Fruit fly (Drosophila melanogaster): ENCODE data around the gene sofe.
A peak's percentile ranks its signal among the peaks of the same experiment; 100 is the strongest.

Gene sofe

dm6 chrX:10832369-10832768, 24.8 kb downstream of the sofe start (continued):
- TF ChIP-seq ara (GFP tag; IDR thresholded peaks at IDR 0.05) (no peak), sens (GFP tag) (peak; percentile 83), caup (GFP tag; optimal IDR thresholded peaks at IDR 0.05; ENCODE audit: severe bottlenecking) (peak; percentile 66), Pdp1 (GFP tag; optimal IDR thresholded peaks at IDR 0.05) (peak; percentile 60 to 79), HmgD (GFP tag; optimal IDR thresholded peaks at IDR 0.05) (peak; percentile 30), HLH54F (GFP tag; optimal IDR thresholded peaks at IDR 0.05) (peak; percentile 50), CG10274 (GFP tag; optimal IDR thresholded peaks at IDR 0.05) (no peak), CG11723 (GFP tag; optimal IDR thresholded peaks at IDR 0.05) (no peak), chinmo (GFP tag; IDR thresholded peaks at IDR 0.05; ENCODE audit: partially characterized antibody) (no peak), Aef1 (GFP tag; IDR thresholded peaks at IDR 0.05) (peak; percentile 36; the same call in 1 of the 3 replicates), exex (tag; optimal IDR thresholded peaks at IDR 0.05) (no peak), CG7839 (tag; optimal IDR thresholded peaks at IDR 0.05) (peak; percentile 70), CG14965 (GFP tag; optimal IDR thresholded peaks at IDR 0.05; ENCODE audit: borderline replicate concordance) (no peak), schlank (tag; optimal IDR thresholded peaks at IDR 0.05) (no peak), CG4282 (GFP tag; optimal IDR thresholded peaks at IDR 0.05) (no peak), CG2889 (GFP tag; IDR thresholded peaks at IDR 0.05) (no peak), CG11456 (GFP tag; IDR thresholded peaks at IDR 0.05) (peak; percentile 95), H15 (GFP tag; IDR thresholded peaks at IDR 0.05) (peak; percentile 46; the same call in 1 of the 3 replicates), sug (tag; optimal IDR thresholded peaks at IDR 0.05) (peak; percentile 59), Hr51 (GFP tag; optimal IDR thresholded peaks at IDR 0.05) (peak; percentile 29 to 60), zfh2 (GFP tag; optimal IDR thresholded peaks at IDR 0.05) (peak; percentile 14), CG2678 (tag; optimal IDR thresholded peaks at IDR 0.05) (no peak), unc-4 (GFP tag; IDR thresholded peaks at IDR 0.05; ENCODE audit: partially characterized antibody) (no peak), CG7271 (tag; optimal IDR thresholded peaks at IDR 0.05) (no peak), Elba2 (GFP tag; optimal IDR thresholded peaks at IDR 0.05) (no peak), Atf6 (GFP tag; IDR thresholded peaks at IDR 0.05) (0 out of 2 replicates have a peak, but pooled peaks have one; percentile 10), abd-A (tag; optimal IDR thresholded peaks at IDR 0.05) (no peak), CG4360 (GFP tag; IDR thresholded peaks at IDR 0.05) (no peak), esg (GFP tag; conservative IDR thresholded peaks at IDR 0.05) (0 out of 2 replicates have a peak, but pooled peaks have one; percentile 15), CG12104 (GFP tag; optimal IDR thresholded peaks at IDR 0.05) (no peak), Sox100B (GFP tag; optimal IDR thresholded peaks at IDR 0.05) (peak; percentile 20), CG1603 (tag; optimal IDR thresholded peaks at IDR 0.05) (peak; percentile 76), al (GFP tag; IDR thresholded peaks at IDR 0.05) (peak; percentile 22; the same call in 1 of the 2 replicates), CG8388 (GFP tag; optimal IDR thresholded peaks at IDR 0.05) (no peak), Dad (GFP tag; optimal IDR thresholded peaks at IDR 0.05) (peak; percentile 25), kni (GFP tag; optimal IDR thresholded peaks at IDR 0.05) (no peak), CG17359 (tag; optimal IDR thresholded peaks at IDR 0.05) (peak; percentile 62), ac (GFP tag; optimal IDR thresholded peaks at IDR 0.05) (no peak), CG31388 (GFP tag; optimal IDR thresholded peaks at IDR 0.05) (peak; percentile 17), CG8478 (optimal IDR thresholded peaks at IDR 0.05) (no peak), CG7745 (tag; optimal IDR thresholded peaks at IDR 0.05) (no peak), CG11504 (tag; optimal IDR thresholded peaks at IDR 0.05) (peak; percentile 65), otp (GFP tag; IDR thresholded peaks at IDR 0.05) (no peak), CG4820 (GFP tag; optimal IDR thresholded peaks at IDR 0.05) (peak; percentile 54), CG6683 (GFP tag; optimal IDR thresholded peaks at IDR 0.05) (no peak), CG14441 (GFP tag; IDR thresholded peaks at IDR 0.05) (peak; percentile 75), Myb (GFP tag; optimal IDR thresholded peaks at IDR 0.05) (peak; percentile 89), dan (GFP tag; IDR thresholded peaks at IDR 0.05) (no peak), H2.0 (GFP tag; IDR thresholded peaks at IDR 0.05) (no peak; the same call in 1 of the 2 replicates), knrl (GFP tag; IDR thresholded peaks at IDR 0.05; ENCODE audit: partially characterized antibody) (peak; percentile 38; the same call in 1 of the 3 replicates), CG32532 (GFP tag; IDR thresholded peaks at IDR 0.05) (peak; percentile 82)
